Worm (Caenorhabditis elegans): ENCODE measurements around the gene srw-73.

ce11 chrV:16620874-16621273, 32.5 kb upstream of the srw-73 start, which contains the start of gene Y70C5A.3:
- TF ChIP-seq nhr-76 (tag; optimal IDR thresholded peaks at IDR 0.05) (no peak), elt-1 (tag; optimal IDR thresholded peaks at IDR 0.05) (no peak), tbx-2 (tag; optimal IDR thresholded peaks at IDR 0.05) (no peak), elt-2 (tag; optimal IDR thresholded peaks at IDR 0.05) (peak; percentile 60)

All from whole organism, L3 larva.